Worm (Caenorhabditis elegans) whole organism, L4 larva: ENCODE measurements around the gene atln-2.

Source experiments
- ZK546.5 ChIP-seq, 2 experiments: sonication (generic microtip); optimal IDR thresholded peaks; 2 replicates each; lab custom pipeline; 2017; ENCODE audit warnings: missing biosample characterization in 2 of 2, missing genetic modification characterization in 2 of 2
- ceh-82 ChIP-seq: sonication (generic microtip); optimal IDR thresholded peaks from 2 replicates; lab custom pipeline; 2017; ENCODE audit warnings: missing biosample characterization, missing genetic modification characterization
- ces-1 ChIP-seq: fragments of 150-350 bp; sonication (generic microtip); optimal IDR thresholded peaks from 4 replicates; lab custom pipeline; 2014; ENCODE audit warnings: missing biosample characterization, missing genetic modification reagents, missing genetic modification characterization

DNA sequence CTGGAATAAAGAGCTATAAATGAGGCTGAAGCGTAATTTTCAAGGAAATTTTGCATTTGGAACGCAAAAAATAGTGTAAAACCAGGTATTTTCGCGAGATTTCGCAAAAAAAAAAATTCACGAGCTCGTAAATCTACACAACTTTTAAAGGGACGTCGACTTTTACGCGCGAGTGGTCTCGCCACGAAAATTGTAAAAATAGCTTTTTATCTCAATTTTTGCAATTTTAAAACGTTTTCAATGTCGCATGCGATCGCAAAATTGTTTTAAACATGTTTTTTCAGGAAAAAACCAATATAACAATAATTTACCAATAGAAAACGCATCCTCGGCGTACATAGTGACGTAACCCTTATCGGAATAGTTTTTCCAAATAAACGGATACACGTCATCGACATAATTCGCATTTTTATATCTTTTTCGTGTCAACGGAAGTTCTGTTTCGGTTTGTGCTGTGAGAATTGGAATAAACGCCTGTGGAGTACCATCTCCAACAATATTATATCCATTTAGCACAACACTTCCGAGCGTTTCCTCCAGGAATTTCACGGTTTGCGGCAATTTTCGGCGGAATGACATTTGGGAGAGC lies 24.6 kb upstream of the atln-2 start:
- TF ChIP-seq ceh-82 (no peak), ZK546.5 (tag; optimal IDR thresholded peaks at IDR 0.05; lab: Kevin White, UChicago) (no peak), ces-1 (no peak)
